Fruit fly (Drosophila melanogaster): ENCODE data around the gene Cpr67Fa1.

dm6 chr3L:10855419-10856213 lies 34.2 kb upstream of the Cpr67Fa1 start:
- TF ChIP-seq CG8478 (optimal IDR thresholded peaks at IDR 0.05) (no peak), CTCF (optimal IDR thresholded peaks at IDR 0.05) (no peak)

Data from S2 (cell line).